Fruit fly (Drosophila melanogaster): ENCODE measurements around the gene CG31140.
A peak's percentile ranks its signal among the peaks of the same experiment; 100 is the strongest.

CG31140 gene

dm6 chr3R:23996224-23996623, 33.2 kb downstream of the CG31140 start, which contains the start of gene LSm3 (continued):
- TF ChIP-seq CG42726 (GFP tag; IDR thresholded peaks at IDR 0.05; ENCODE audit: partially characterized antibody) (no peak), CG30431 (GFP tag; optimal IDR thresholded peaks at IDR 0.05) (no peak), chm (GFP tag; IDR thresholded peaks at IDR 0.05) (0 out of 2 replicates have a peak, but pooled peaks have one; percentile 7), wek (GFP tag; optimal IDR thresholded peaks at IDR 0.05) (no peak), CG13287 (GFP tag; IDR thresholded peaks at IDR 0.05; ENCODE audit: partially characterized antibody) (no peak), CG2120 (GFP tag; optimal IDR thresholded peaks at IDR 0.05) (no peak), gsb-n (tag; optimal IDR thresholded peaks at IDR 0.05) (no peak), CG2678 (tag; optimal IDR thresholded peaks at IDR 0.05) (no peak), zen2 (GFP tag; IDR thresholded peaks at IDR 0.05; ENCODE audit: partially characterized antibody) (no peak), CG7271 (tag; optimal IDR thresholded peaks at IDR 0.05) (no peak), lola (GFP tag; optimal IDR thresholded peaks at IDR 0.05) (no peak), CG6175 (GFP tag; IDR thresholded peaks at IDR 0.05) (no peak), Hmx (GFP tag; optimal IDR thresholded peaks at IDR 0.05) (no peak), Dp (GFP tag; optimal IDR thresholded peaks at IDR 0.05) (peak; percentile 44), Dek (tag; optimal IDR thresholded peaks at IDR 0.05) (no peak), CG6813 (GFP tag; optimal IDR thresholded peaks at IDR 0.05) (no peak), fd102C (GFP tag; optimal IDR thresholded peaks at IDR 0.05) (no peak), eve (GFP tag; optimal IDR thresholded peaks at IDR 0.05) (no peak), CG15479 (GFP tag; optimal IDR thresholded peaks at IDR 0.05) (peak; percentile 63), trh (GFP tag; optimal IDR thresholded peaks at IDR 0.05) (no peak), lbe (GFP tag; optimal IDR thresholded peaks at IDR 0.05) (no peak), nerfin-2 (GFP tag; IDR thresholded peaks at IDR 0.05; ENCODE audit: partially characterized antibody) (no peak), PHDP (tag; optimal IDR thresholded peaks at IDR 0.05) (no peak), CG2116 (GFP tag; optimal IDR thresholded peaks at IDR 0.05) (peak; percentile 48), dm (GFP tag; optimal IDR thresholded peaks at IDR 0.05) (no peak), CG3281 (GFP tag; optimal IDR thresholded peaks at IDR 0.05) (no peak), ham (GFP tag; IDR thresholded peaks at IDR 0.05) (no peak), Dref (GFP tag; IDR thresholded peaks at IDR 0.05) (peak; percentile 34; the same call in 1 of the 2 replicates), wdn (GFP tag; IDR thresholded peaks at IDR 0.05) (no peak), Hey (tag; optimal IDR thresholded peaks at IDR 0.05) (no peak), Xrp1 (GFP tag; IDR thresholded peaks at IDR 0.05) (no peak), CG10431 (GFP tag; optimal IDR thresholded peaks at IDR 0.05) (no peak), C15 (GFP tag; IDR thresholded peaks at IDR 0.05) (no peak), prd (optimal IDR thresholded peaks at IDR 0.05) (no peak), prd (GFP tag; IDR thresholded peaks at IDR 0.05) (no peak), CG12659 (GFP tag; optimal IDR thresholded peaks at IDR 0.05) (peak; percentile 23), MBD-R2 (GFP tag; IDR thresholded peaks at IDR 0.05) (peak; percentile 65), CG10654 (GFP tag; optimal IDR thresholded peaks at IDR 0.05) (no peak), Hsf (GFP tag; optimal IDR thresholded peaks at IDR 0.05) (no peak), bigmax (GFP tag; optimal IDR thresholded peaks at IDR 0.05) (no peak), pita (GFP tag; optimal IDR thresholded peaks at IDR 0.05) (no peak), Spps (tag; optimal IDR thresholded peaks at IDR 0.05) (no peak), D19B (GFP tag; optimal IDR thresholded peaks at IDR 0.05) (no peak), CG4424 (GFP tag; optimal IDR thresholded peaks at IDR 0.05) (no peak), sc (optimal IDR thresholded peaks at IDR 0.05) (no peak), sc (GFP tag; optimal IDR thresholded peaks at IDR 0.05) (no peak), NC2β (GFP tag; optimal IDR thresholded peaks at IDR 0.05) (no peak), Camta (GFP tag; optimal IDR thresholded peaks at IDR 0.05) (no peak), CG9215 (GFP tag; IDR thresholded peaks at IDR 0.05) (no peak), CG6854 (GFP tag; optimal IDR thresholded peaks at IDR 0.05) (no peak), HmgZ (tag; optimal IDR thresholded peaks at IDR 0.05) (no peak)

Data from whole organism, embryonic.